Worm (Caenorhabditis elegans) whole organism, L2 larva: ENCODE results near the gene F19D8.2.
A peak's percentile ranks its signal among the peaks of the same experiment; 100 is the strongest.

Experiments
- C34F6.9 ChIP-seq: fragments of 150-350 bp; optimal IDR thresholded peaks from 2 replicates; lab custom pipeline; 2014; ENCODE audit warnings: missing biosample characterization, missing genetic modification characterization
- R02D3.7 ChIP-seq: fragments of 150-350 bp; optimal IDR thresholded peaks from 2 replicates; lab custom pipeline; 2014; ENCODE audit warnings: missing biosample characterization, missing genetic modification characterization
- Y55F3AM.14 ChIP-seq: fragments of 200-800 bp; sonication (Bioruptor generic); optimal IDR thresholded peaks from 2 replicates; lab custom pipeline; 2018; ENCODE audit warnings: mild to moderate bottlenecking, missing genetic modification characterization, missing compliant biosample characterization
- aly-2 ChIP-seq: fragments of 150-350 bp; optimal IDR thresholded peaks from 2 replicates; lab custom pipeline; 2014; ENCODE audit warnings: missing biosample characterization, missing genetic modification characterization
- ama-1 ChIP-seq: fragments of 150-350 bp; optimal IDR thresholded peaks from 2 replicates; lab custom pipeline; 2018; ENCODE audit warnings: inconsistent platforms
- blmp-1 ChIP-seq: sonication (generic microtip); optimal IDR thresholded peaks from 2 replicates; lab custom pipeline; 2017; ENCODE audit warnings: missing genetic modification characterization, mild to moderate bottlenecking, missing compliant biosample characterization, antibody characterized with exemption, moderate library complexity; ENCODE audit not compliant: insufficient read depth
- ceh-16 ChIP-seq: fragments of 150-350 bp; optimal IDR thresholded peaks from 2 replicates; lab custom pipeline; 2014; ENCODE audit warnings: missing biosample characterization, missing genetic modification characterization
- ceh-82 ChIP-seq: fragments of 150-350 bp; optimal IDR thresholded peaks from 2 replicates; lab custom pipeline; 2014; ENCODE audit warnings: missing biosample characterization, missing genetic modification characterization
- crh-2 ChIP-seq: sonication (generic microtip); optimal IDR thresholded peaks from 2 replicates; lab custom pipeline; 2017; ENCODE audit warnings: missing biosample characterization, missing genetic modification characterization
- dmd-4 ChIP-seq: sonication (generic microtip); optimal IDR thresholded peaks from 2 replicates; lab custom pipeline; 2017; ENCODE audit warnings: missing biosample characterization, missing genetic modification characterization
- elt-3 ChIP-seq: sonication (generic microtip); optimal IDR thresholded peaks from 2 replicates; lab custom pipeline; 2017; ENCODE audit warnings: missing biosample characterization, missing genetic modification characterization
- fos-1 ChIP-seq: fragments of 150-350 bp; optimal IDR thresholded peaks from 2 replicates; lab custom pipeline; 2014; ENCODE audit warnings: missing biosample characterization, missing genetic modification characterization
- lin-11 ChIP-seq: fragments of 150-350 bp; sonication (generic microtip); optimal IDR thresholded peaks from 2 replicates; lab custom pipeline; 2014; ENCODE audit warnings: missing biosample characterization, missing genetic modification characterization, inconsistent platforms, mixed read lengths
- lsy-2 ChIP-seq, 2 experiments: fragments of 150-350 bp in 1 of 2; sonication (generic microtip) in 1 of 2; optimal IDR thresholded peaks; 2 replicates each; lab custom pipeline; 2014 to 2017; ENCODE audit warnings: missing biosample characterization in 2 of 2, missing genetic modification characterization in 2 of 2
- mab-5 ChIP-seq: fragments of 150-350 bp; optimal IDR thresholded peaks from 2 replicates; lab custom pipeline; 2014; ENCODE audit warnings: missing biosample characterization, missing genetic modification characterization
- mbf-1 ChIP-seq: sonication (generic microtip); optimal IDR thresholded peaks from 2 replicates; lab custom pipeline; 2017; ENCODE audit warnings: missing biosample characterization, missing genetic modification characterization
- mdl-1 ChIP-seq, 2 experiments: fragments of 150-350 bp in 1 of 2; sonication (generic microtip) in 1 of 2; optimal IDR thresholded peaks; 2 replicates each; lab custom pipeline; 2017; ENCODE audit warnings: missing biosample characterization in 2 of 2, missing genetic modification characterization in 2 of 2
- nhr-10 ChIP-seq: sonication (generic microtip); optimal IDR thresholded peaks from 2 replicates; lab custom pipeline; 2017; ENCODE audit warnings: missing biosample characterization, missing genetic modification characterization
- nhr-12 ChIP-seq: fragments of 150-350 bp; optimal IDR thresholded peaks from 2 replicates; lab custom pipeline; 2014; ENCODE audit warnings: missing biosample characterization, missing genetic modification characterization
- nhr-129 ChIP-seq: fragments of 150-350 bp; optimal IDR thresholded peaks from 2 replicates; lab custom pipeline; 2014; ENCODE audit warnings: missing biosample characterization, missing genetic modification characterization
- nhr-23 ChIP-seq: fragments of 150-350 bp; optimal IDR thresholded peaks from 2 replicates; lab custom pipeline; 2014; ENCODE audit warnings: missing biosample characterization, missing genetic modification reagents, missing genetic modification characterization
- peb-1 ChIP-seq: fragments of 150-350 bp; optimal IDR thresholded peaks from 2 replicates; lab custom pipeline; 2014; ENCODE audit warnings: missing biosample characterization, missing genetic modification characterization
- skn-1 ChIP-seq: sonication (generic microtip); optimal IDR thresholded peaks from 2 replicates; lab custom pipeline; 2017; ENCODE audit warnings: missing biosample characterization, missing genetic modification characterization
- sma-9 ChIP-seq, 2 experiments: fragments of 150-350 bp in 1 of 2; sonication (generic microtip) in 1 of 2; optimal IDR thresholded peaks; 2 replicates each; lab custom pipeline; 2014 to 2016; ENCODE audit warnings: missing genetic modification characterization in 2 of 2, mild to moderate bottlenecking in 1 of 2, missing biosample characterization in 1 of 2, missing compliant biosample characterization in 1 of 2, missing genetic modification reagents in 1 of 2, moderate library complexity in 1 of 2
- snpc-4 ChIP-seq: fragments of 150-350 bp; optimal IDR thresholded peaks from 2 replicates; lab custom pipeline; 2014; ENCODE audit warnings: missing biosample characterization, missing genetic modification characterization
- unc-39 ChIP-seq: fragments of 150-350 bp; optimal IDR thresholded peaks from 2 replicates; lab custom pipeline; 2014; ENCODE audit warnings: missing biosample characterization, missing genetic modification characterization
- unc-55 ChIP-seq: fragments of 150-350 bp; sonication (generic microtip); optimal IDR thresholded peaks from 3 replicates; lab custom pipeline; 2014; ENCODE audit warnings: missing biosample characterization, missing genetic modification reagents, missing genetic modification characterization
- unc-62 ChIP-seq: fragments of 150-350 bp; optimal IDR thresholded peaks from 2 replicates; lab custom pipeline; 2014; ENCODE audit warnings: missing biosample characterization, missing genetic modification reagents, missing genetic modification characterization
- zag-1 ChIP-seq: fragments of 150-350 bp; optimal IDR thresholded peaks from 2 replicates; lab custom pipeline; 2014; ENCODE audit warnings: missing biosample characterization, missing genetic modification characterization
- ztf-11 ChIP-seq: sonication (generic microtip); optimal IDR thresholded peaks from 2 replicates; lab custom pipeline; 2017; ENCODE audit warnings: missing biosample characterization, missing genetic modification characterization
- ztf-4 ChIP-seq: fragments of 150-350 bp; optimal IDR thresholded peaks from 2 replicates; lab custom pipeline; 2014; ENCODE audit warnings: missing biosample characterization, missing genetic modification characterization

The F19D8.2 gene

DNA sequence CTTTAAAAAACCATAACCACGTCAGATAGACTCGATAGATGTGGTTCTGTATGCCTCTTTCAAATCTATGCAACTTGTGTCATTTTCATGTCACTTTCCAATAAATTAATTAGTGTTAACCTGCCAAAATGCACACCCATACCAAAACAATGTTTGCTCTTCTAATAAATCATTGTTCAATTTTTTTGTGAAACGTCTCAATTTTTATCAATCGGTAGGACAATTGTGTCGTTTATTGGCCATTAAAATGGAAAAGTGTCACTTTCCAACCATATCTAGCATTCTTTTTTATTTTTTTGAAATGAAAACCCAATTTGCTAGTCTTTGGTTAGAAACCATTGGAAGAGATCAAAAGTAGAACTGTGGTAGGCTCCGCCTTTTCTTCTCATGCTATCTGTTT, 16.1 kb downstream of the F19D8.2 start:
- no peak for TF ChIP-seq ceh-82
- no peak for TF ChIP-seq peb-1 (tag; lab: Kevin White, UChicago)
- TF ChIP-seq sma-9 (GFP tag; optimal IDR thresholded peaks at IDR 0.05; lab: Kevin White, UChicago): no peak
- no peak for TF ChIP-seq sma-9 (tag; optimal IDR thresholded peaks at IDR 0.05; lab: Kevin White, UChicago)
- TF ChIP-seq unc-62: no peak
- no peak for TF ChIP-seq fos-1 (tag; lab: Kevin White, UChicago)
- TF ChIP-seq nhr-10 (tag; lab: Kevin White, UChicago): no peak
- TF ChIP-seq ceh-16 (tag; lab: Kevin White, UChicago): no peak
- TF ChIP-seq Y55F3AM.14 (GFP tag; lab: Kevin White, UChicago): no peak
- TF ChIP-seq, all 48 proteins: peak for 0

DNA sequence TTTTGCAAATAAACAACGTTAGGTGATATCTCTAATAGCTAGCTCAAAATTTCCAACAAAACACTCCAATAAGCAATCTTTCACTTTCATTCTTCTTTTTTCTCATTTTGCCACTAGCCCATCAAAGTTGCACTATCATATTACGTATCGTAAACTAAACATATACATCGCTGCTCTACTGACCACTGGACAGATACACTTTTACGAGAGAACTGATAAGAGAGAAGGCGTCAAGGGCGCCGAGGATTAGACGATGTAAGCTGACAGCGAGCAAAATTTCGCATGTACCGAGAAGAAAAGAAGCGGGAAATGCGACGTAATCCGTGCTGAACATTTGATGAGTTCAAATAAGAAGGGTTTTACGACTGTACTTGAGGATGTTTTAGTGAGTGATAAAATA, 17.4 kb downstream of the F19D8.2 start:
- TF ChIP-seq elt-3 (tag; lab: Kevin White, UChicago) (no peak), fos-1 (tag; lab: Kevin White, UChicago) (peak; percentile 6)

DNA sequence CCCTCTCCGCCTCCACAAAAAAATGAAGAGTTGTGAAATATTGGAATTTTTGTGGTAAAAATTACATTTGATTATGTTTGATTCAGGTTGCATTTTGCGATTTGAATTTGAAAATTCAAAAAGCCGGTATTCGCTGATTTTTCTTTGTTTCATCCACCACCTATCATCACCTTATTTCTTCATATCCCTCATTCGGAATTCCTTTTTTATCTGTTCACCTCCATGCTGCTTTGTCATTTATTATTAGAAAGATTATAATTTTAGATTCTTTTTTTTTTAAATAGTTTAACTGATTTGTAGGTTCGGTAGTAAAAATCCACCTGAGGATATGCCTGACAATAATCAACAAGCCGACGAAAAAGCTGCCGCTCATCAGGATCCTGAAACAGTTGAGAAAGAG, 18.4 kb downstream of the F19D8.2 start, which contains the start of gene mct-3:
Gene mct-3, plus strand, starts transcription at position 301 of the 400 bp plus-strand sequence.
- TF ChIP-seq ceh-82 (no peak), blmp-1 (tag; lab: Kevin White, UChicago) (no peak), R02D3.7 (tag; lab: Kevin White, UChicago) (no peak), aly-2 (no peak), dmd-4 (tag; lab: Kevin White, UChicago) (no peak), mdl-1 (tag; optimal IDR thresholded peaks at IDR 0.05; lab: Kevin White, UChicago) (no peak), zag-1 (no peak), unc-39 (tag; lab: Kevin White, UChicago) (no peak), elt-3 (tag; lab: Kevin White, UChicago) (no peak), lsy-2 (tag; optimal IDR thresholded peaks at IDR 0.05; lab: Kevin White, UChicago) (no peak), unc-55 (GFP tag; lab: Kevin White, UChicago) (no peak), snpc-4 (tag; lab: Kevin White, UChicago) (no peak), unc-62 (no peak), nhr-23 (tag; lab: Kevin White, UChicago) (no peak), nhr-12 (tag; lab: Kevin White, UChicago) (no peak), mab-5 (tag; lab: Kevin White, UChicago) (no peak)
- TF ChIP-seq, all 48 proteins: peak for 0

DNA sequence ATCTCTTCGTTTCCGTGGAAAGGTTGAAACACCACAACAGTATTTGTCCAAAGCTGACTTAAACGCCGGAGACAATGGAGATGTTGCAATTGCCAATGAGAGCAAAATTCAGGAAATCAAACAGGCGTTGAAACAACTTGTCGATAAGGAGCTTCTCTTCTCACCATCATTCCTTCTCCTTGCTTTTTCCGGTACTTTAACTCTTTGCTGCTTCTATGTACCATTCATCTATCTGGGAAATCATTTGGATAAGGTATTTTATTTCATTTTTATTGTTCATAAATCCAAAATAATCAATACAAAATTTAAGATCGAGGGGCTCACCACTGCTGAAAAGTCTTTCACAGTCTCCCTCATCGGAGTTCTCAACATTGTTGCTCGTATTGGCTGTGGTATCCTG, 21.7 kb downstream of the F19D8.2 start:
- TF ChIP-seq skn-1: no peak
- no peak for TF ChIP-seq nhr-129 (tag; lab: Kevin White, UChicago)
- TF ChIP-seq ztf-4 (tag; lab: Kevin White, UChicago): no peak
- TF ChIP-seq ama-1: no peak
- no peak for TF ChIP-seq crh-2
- no peak for TF ChIP-seq lin-11 (tag; lab: Kevin White, UChicago)
- no peak for TF ChIP-seq mdl-1 (tag; optimal IDR thresholded peaks at IDR 0.05; lab: Kevin White, UChicago)
- no peak for TF ChIP-seq C34F6.9 (tag; lab: Kevin White, UChicago)

DNA sequence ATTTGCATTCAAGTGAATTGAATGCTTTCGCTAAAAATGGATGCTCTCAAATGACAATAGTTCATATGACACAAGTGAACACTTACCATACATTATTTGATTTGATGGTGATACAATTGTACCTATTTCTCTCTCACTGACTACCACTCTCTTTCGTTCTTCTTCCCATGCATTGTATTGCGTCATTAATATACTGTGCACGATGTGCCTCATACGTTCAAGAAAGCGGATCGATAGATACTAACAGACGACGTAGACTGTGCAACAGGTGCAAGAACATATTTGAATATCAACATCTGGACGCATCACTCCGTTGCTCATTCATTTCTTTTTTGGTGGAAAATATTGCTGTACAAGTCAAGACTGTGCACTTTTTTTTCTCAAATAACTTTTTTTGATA, 24.5 kb downstream of the F19D8.2 start, which contains the start of gene M03B6.4:
Gene M03B6.4, plus strand, starts transcription at position 149 of the 400 bp plus-strand sequence.
- TF ChIP-seq nhr-129 (tag; lab: Kevin White, UChicago): peak; percentile 44
- TF ChIP-seq mbf-1 (tag; lab: Kevin White, UChicago): no peak

DNA sequence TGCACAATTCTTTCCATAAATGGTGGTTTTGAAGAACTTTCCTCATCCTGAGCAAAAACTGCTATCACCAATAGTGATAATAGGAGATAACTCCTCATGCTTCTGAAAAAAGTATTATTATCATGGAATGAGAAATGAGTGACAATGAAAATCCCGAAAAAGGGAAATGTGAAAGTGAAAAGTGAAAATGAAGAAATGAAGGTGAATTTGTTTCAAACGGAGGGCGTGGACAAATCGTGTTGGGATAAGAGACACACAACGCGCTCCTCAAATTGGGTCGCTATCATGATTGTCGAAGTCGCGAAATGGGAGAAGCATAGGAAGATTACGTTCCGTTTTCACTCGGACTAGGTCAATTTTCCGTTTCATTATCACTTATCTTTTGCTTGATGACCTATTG, 30.0 kb downstream of the F19D8.2 start, which contains the start of gene M03B6.3:
Gene M03B6.3, minus strand, starts transcription at position 102 of the 400 bp plus-strand sequence.
- TF ChIP-seq blmp-1 (tag; lab: Kevin White, UChicago) (peak; percentile 6), skn-1 (no peak)

DNA sequence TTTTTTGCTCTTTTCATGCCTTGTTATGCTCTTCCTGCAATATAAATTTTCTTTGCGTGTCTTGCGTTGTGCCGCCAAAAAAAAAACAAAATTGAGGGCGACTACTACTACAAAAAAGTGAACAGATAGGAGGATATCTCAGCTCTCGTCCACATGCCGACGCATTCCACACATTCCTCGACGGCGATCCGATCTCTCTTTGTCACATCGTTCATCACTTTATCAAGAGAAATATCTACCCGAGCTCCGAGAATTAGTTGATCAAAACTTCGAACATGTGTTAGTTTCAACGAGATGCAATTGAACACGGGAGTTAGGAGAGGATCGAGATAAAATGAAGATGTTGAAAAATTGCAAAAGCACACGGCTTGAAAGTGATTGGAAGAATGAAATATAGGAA, 36.9 kb downstream of the F19D8.2 start:
- TF ChIP-seq ztf-11 (tag; lab: Kevin White, UChicago) (no peak), sma-9 (GFP tag; optimal IDR thresholded peaks at IDR 0.05; lab: Kevin White, UChicago) (peak; percentile 51), sma-9 (tag; optimal IDR thresholded peaks at IDR 0.05; lab: Kevin White, UChicago) (no peak)
